Fruit fly (Drosophila melanogaster): ENCODE data around the gene Sod1.

Gene Sod1

dm6 chr3L:11093046-11093520, 20.5 kb downstream of the Sod1 start, which contains the start of gene JIL-1 (continued):
- TF ChIP-seq E2f1 (GFP tag; IDR thresholded peaks at IDR 0.05) (peak; percentile 65), croc (GFP tag; conservative IDR thresholded peaks at IDR 0.05) (peak; percentile 54; the same call in 2 of the 3 replicates), Hand (GFP tag; optimal IDR thresholded peaks at IDR 0.05) (no peak), cas (GFP tag; IDR thresholded peaks at IDR 0.05) (peak; percentile 57), MESR4 (GFP tag; optimal IDR thresholded peaks at IDR 0.05) (peak; percentile 70), lab (GFP tag; optimal IDR thresholded peaks at IDR 0.05) (peak; percentile 65), CG7786 (GFP tag; optimal IDR thresholded peaks at IDR 0.05) (peak; percentile 37), chm (GFP tag; IDR thresholded peaks at IDR 0.05) (peak; percentile 51), Sin3A (optimal IDR thresholded peaks at IDR 0.05) (peak; percentile 47), Doc2 (GFP tag; IDR thresholded peaks at IDR 0.05) (no peak), Poxn (GFP tag; IDR thresholded peaks at IDR 0.05) (no peak), dan (GFP tag; IDR thresholded peaks at IDR 0.05) (no peak), CG14050 (GFP tag; IDR thresholded peaks at IDR 0.05) (peak; percentile 66; the same call in 2 of the 3 replicates), wor (GFP tag; IDR thresholded peaks at IDR 0.05) (0 out of 2 replicates have a peak, but pooled peaks have one; percentile 11), CG6654 (GFP tag; optimal IDR thresholded peaks at IDR 0.05) (no peak), Fer3 (tag; optimal IDR thresholded peaks at IDR 0.05) (peak; percentile 54), sima (GFP tag; optimal IDR thresholded peaks at IDR 0.05) (no peak), Sry-β (GFP tag; optimal IDR thresholded peaks at IDR 0.05) (peak; percentile 4), Oaz (GFP tag; IDR thresholded peaks at IDR 0.05) (no peak), mirr (GFP tag; optimal IDR thresholded peaks at IDR 0.05) (no peak), zf30C (GFP tag; optimal IDR thresholded peaks at IDR 0.05) (no peak), Blimp-1 (GFP tag; optimal IDR thresholded peaks at IDR 0.05) (peak; percentile 39), CG1024 (GFP tag; IDR thresholded peaks at IDR 0.05) (no peak; the same call in 1 of the 2 replicates), yki (optimal IDR thresholded peaks at IDR 0.05) (no peak), CG8290 (GFP tag; optimal IDR thresholded peaks at IDR 0.05) (peak; percentile 59), CG8290 (tag; optimal IDR thresholded peaks at IDR 0.05) (peak; percentile 9 to 74), CG11247 (GFP tag; IDR thresholded peaks at IDR 0.05) (peak; percentile 83), Spps (tag; optimal IDR thresholded peaks at IDR 0.05) (no peak), CG10431 (GFP tag; optimal IDR thresholded peaks at IDR 0.05) (peak; percentile 4), CG17361 (GFP tag; IDR thresholded peaks at IDR 0.05) (peak; percentile 61), sens (GFP tag) (peak; percentile 84), fru (optimal IDR thresholded peaks at IDR 0.05) (no peak), maf-S (GFP tag; optimal IDR thresholded peaks at IDR 0.05) (no peak), CG5180 (GFP tag; optimal IDR thresholded peaks at IDR 0.05) (no peak), CG2199 (GFP tag; IDR thresholded peaks at IDR 0.05) (0 out of 3 replicates have a peak, but pooled peaks have one; percentile 26), CG8388 (GFP tag; optimal IDR thresholded peaks at IDR 0.05) (peak; percentile 2), CG4820 (GFP tag; optimal IDR thresholded peaks at IDR 0.05) (peak; percentile 52), onecut (GFP tag; IDR thresholded peaks at IDR 0.05) (peak; percentile 56), CG2120 (GFP tag; optimal IDR thresholded peaks at IDR 0.05) (peak; percentile 85), emc (GFP tag; optimal IDR thresholded peaks at IDR 0.05) (peak; percentile 8), Awh (GFP tag; IDR thresholded peaks at IDR 0.05) (no peak), her (GFP tag; optimal IDR thresholded peaks at IDR 0.05) (no peak), CkIIα-i1 (GFP tag; IDR thresholded peaks at IDR 0.05) (no peak), CG2889 (GFP tag; IDR thresholded peaks at IDR 0.05) (peak; percentile 63), gsb (GFP tag; IDR thresholded peaks at IDR 0.05) (peak; percentile 28; the same call in 1 of the 2 replicates), CG9876 (GFP tag; optimal IDR thresholded peaks at IDR 0.05) (no peak), CG17912 (GFP tag; optimal IDR thresholded peaks at IDR 0.05) (peak; percentile 19), CG6689 (GFP tag; IDR thresholded peaks at IDR 0.05) (peak; percentile 31; the same call in 1 of the 2 replicates), CG8944 (GFP tag; optimal IDR thresholded peaks at IDR 0.05) (peak; percentile 12), amos (GFP tag; IDR thresholded peaks at IDR 0.05; ENCODE audit: partially characterized antibody) (peak; percentile 92), PHDP (tag; optimal IDR thresholded peaks at IDR 0.05) (peak; percentile 43), CG10462 (GFP tag; optimal IDR thresholded peaks at IDR 0.05) (no peak), CG18619 (GFP tag; optimal IDR thresholded peaks at IDR 0.05) (peak; percentile 41)

Measured in whole organism, embryonic.